Worm (Caenorhabditis elegans) whole organism, L1 larva: Measurements from ENCODE around the gene Y54E2A.7.

Source experiments
- blmp-1 ChIP-seq: fragments of 150-350 bp; optimal IDR thresholded peaks from 2 replicates; lab custom pipeline; 2014; ENCODE audit warnings: missing biosample characterization, missing genetic modification characterization
- ces-1 ChIP-seq: fragments of 150-350 bp; optimal IDR thresholded peaks from 2 replicates; lab custom pipeline; 2014; ENCODE audit warnings: missing biosample characterization, missing genetic modification reagents, missing genetic modification characterization
- elt-3 ChIP-seq, 6 experiments: fragments of 150-350 bp in 1 of 6; sonication (generic microtip); optimal IDR thresholded peaks; 2 replicates each; lab custom pipeline; 2017 to 2018; ENCODE audit warnings: missing biosample characterization in 6 of 6, missing genetic modification characterization in 6 of 6, inconsistent platforms in 1 of 6
- fkh-10 ChIP-seq: sonication (generic microtip); optimal IDR thresholded peaks from 2 replicates; lab custom pipeline; 2017; ENCODE audit warnings: missing biosample characterization, missing genetic modification reagents, missing genetic modification characterization
- nhr-47 ChIP-seq: sonication (generic microtip); optimal IDR thresholded peaks from 2 replicates; lab custom pipeline; 2016; ENCODE audit warnings: mild to moderate bottlenecking, missing genetic modification characterization, moderate library complexity, missing compliant biosample characterization
- nhr-71 ChIP-seq: sonication (generic microtip); optimal IDR thresholded peaks from 2 replicates; lab custom pipeline; 2016; ENCODE audit warnings: mild to moderate bottlenecking, missing genetic modification characterization, moderate library complexity, missing compliant biosample characterization
- nhr-76 ChIP-seq: sonication (generic microtip); optimal IDR thresholded peaks from 2 replicates; lab custom pipeline; 2017; ENCODE audit warnings: missing biosample characterization, missing genetic modification characterization
- vab-15 ChIP-seq: sonication (generic microtip); optimal IDR thresholded peaks from 2 replicates; lab custom pipeline; 2017; ENCODE audit warnings: missing genotype, mild to moderate bottlenecking, missing genetic modification characterization, missing compliant biosample characterization
- zip-4 ChIP-seq: fragments of 200-800 bp; sonication (Bioruptor generic); optimal IDR thresholded peaks from 2 replicates; lab custom pipeline; 2018; ENCODE audit warnings: mild to moderate bottlenecking, missing genetic modification characterization, moderate library complexity, missing compliant biosample characterization

The Y54E2A.7 gene

DNA sequence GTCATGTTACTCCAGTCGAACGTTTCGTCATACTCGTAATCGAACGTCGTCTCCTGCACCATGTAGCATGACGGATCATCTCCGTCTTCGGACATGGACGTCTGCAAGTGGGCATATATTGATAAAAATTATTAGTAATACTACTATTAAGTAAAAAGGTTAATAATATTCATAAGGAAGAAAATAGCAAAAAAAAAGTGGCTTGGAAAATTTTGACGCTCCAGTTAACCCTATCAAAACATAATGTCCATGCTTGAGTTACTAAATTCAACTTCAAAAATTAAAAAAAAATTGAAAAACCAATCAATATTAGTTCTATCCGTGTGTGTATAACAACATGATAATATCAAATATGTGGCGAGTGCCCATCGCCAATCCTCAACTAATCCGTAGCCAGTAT lies 33.7 kb downstream of the Y54E2A.7 start, which contains the start of gene npr-34:
Gene npr-34, minus strand, starts transcription at position 101 of the 400 bp plus-strand sequence.
- TF ChIP-seq fkh-10 (no peak), zip-4 (GFP tag; lab: Kevin White, UChicago) (no peak), vab-15 (no peak)

DNA sequence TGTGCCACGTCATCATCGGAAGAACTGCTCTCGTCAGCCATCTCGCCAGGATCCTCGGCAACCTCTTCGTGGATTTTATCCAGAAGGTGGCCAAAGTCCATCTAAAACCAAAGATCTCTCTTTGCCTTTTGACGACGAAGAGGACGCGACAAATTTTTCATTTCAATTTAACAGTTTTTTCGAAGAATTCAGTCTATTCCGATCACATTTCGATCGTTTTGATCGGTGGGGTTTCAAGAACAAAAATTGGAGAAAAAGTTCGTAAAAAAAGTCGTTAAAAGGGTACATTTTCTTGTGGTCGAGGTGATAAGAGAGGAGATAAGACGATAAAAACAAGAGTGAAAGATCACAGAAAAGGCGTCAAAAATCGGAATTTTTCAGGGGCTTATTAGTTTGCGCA lies 39.4 kb downstream of the Y54E2A.7 start, which contains the start of gene glna-1:
Gene glna-1, minus strand, starts transcription at position 101 of the 400 bp plus-strand sequence.
- TF ChIP-seq ces-1 (GFP tag; lab: Kevin White, UChicago) (no peak), blmp-1 (tag; lab: Kevin White, UChicago) (peak; percentile 41), elt-3 (tag; optimal IDR thresholded peaks at IDR 0.05; lab: Kevin White, UChicago) (peak in 1 of 6 experiments; percentile 30), nhr-47 (peak; percentile 2)

DNA sequence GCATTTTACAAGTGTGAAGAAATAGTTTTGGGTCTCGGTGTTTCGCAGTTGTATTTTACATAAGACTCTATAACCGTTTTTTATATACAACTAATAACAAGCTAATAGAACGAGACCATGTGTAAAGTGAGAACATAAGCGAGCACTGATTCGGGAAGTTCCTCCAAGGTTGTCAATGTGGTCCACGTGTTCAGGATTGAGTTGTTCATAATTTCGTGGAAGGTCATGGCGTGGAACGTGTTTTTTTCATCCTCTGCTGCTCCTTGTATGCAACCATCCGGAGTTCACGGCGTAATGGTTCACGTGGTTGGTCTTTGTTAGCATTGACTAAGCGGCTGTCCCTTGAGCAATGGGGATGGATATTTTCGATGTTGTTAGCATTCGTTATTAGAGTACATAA lies 44.7 kb downstream of the Y54E2A.7 start:
- no peak for TF ChIP-seq nhr-76 (tag; lab: Kevin White, UChicago)
- no peak for TF ChIP-seq nhr-71 (tag; lab: Kevin White, UChicago)
- TF ChIP-seq fkh-10: no peak
